Worm (Caenorhabditis elegans) whole organism, L2 larva: ENCODE measurements around the gene Y17G7B.8.

Experiments used
- C34F6.9 ChIP-seq: fragments of 150-350 bp; optimal IDR thresholded peaks from 2 replicates; lab custom pipeline; 2014; ENCODE audit warnings: missing biosample characterization, missing genetic modification characterization
- F13H6.1 ChIP-seq: sonication (generic microtip); optimal IDR thresholded peaks from 2 replicates; lab custom pipeline; 2016; ENCODE audit warnings: missing genetic modification characterization, missing compliant biosample characterization
- R02D3.7 ChIP-seq: fragments of 150-350 bp; optimal IDR thresholded peaks from 2 replicates; lab custom pipeline; 2014; ENCODE audit warnings: missing biosample characterization, missing genetic modification characterization
- Y55F3AM.14 ChIP-seq: fragments of 200-800 bp; sonication (Bioruptor generic); optimal IDR thresholded peaks from 2 replicates; lab custom pipeline; 2018; ENCODE audit warnings: mild to moderate bottlenecking, missing genetic modification characterization, missing compliant biosample characterization
- ZK546.5 ChIP-seq: sonication (generic microtip); optimal IDR thresholded peaks from 2 replicates; lab custom pipeline; 2017; ENCODE audit warnings: missing biosample characterization, missing genetic modification characterization
- alr-1 ChIP-seq: fragments of 150-350 bp; optimal IDR thresholded peaks from 2 replicates; lab custom pipeline; 2014; ENCODE audit warnings: missing biosample characterization, missing genetic modification characterization
- aly-2 ChIP-seq: fragments of 150-350 bp; optimal IDR thresholded peaks from 2 replicates; lab custom pipeline; 2014; ENCODE audit warnings: missing biosample characterization, missing genetic modification characterization
- ama-1 ChIP-seq: fragments of 150-350 bp; optimal IDR thresholded peaks from 2 replicates; lab custom pipeline; 2018; ENCODE audit warnings: inconsistent platforms
- blmp-1 ChIP-seq: sonication (generic microtip); optimal IDR thresholded peaks from 2 replicates; lab custom pipeline; 2017; ENCODE audit warnings: missing genetic modification characterization, mild to moderate bottlenecking, missing compliant biosample characterization, antibody characterized with exemption, moderate library complexity; ENCODE audit not compliant: insufficient read depth
- ceh-16 ChIP-seq: fragments of 150-350 bp; optimal IDR thresholded peaks from 2 replicates; lab custom pipeline; 2014; ENCODE audit warnings: missing biosample characterization, missing genetic modification characterization
- ceh-82 ChIP-seq: fragments of 150-350 bp; optimal IDR thresholded peaks from 2 replicates; lab custom pipeline; 2014; ENCODE audit warnings: missing biosample characterization, missing genetic modification characterization
- crh-2 ChIP-seq: sonication (generic microtip); optimal IDR thresholded peaks from 2 replicates; lab custom pipeline; 2017; ENCODE audit warnings: missing biosample characterization, missing genetic modification characterization
- dmd-4 ChIP-seq: sonication (generic microtip); optimal IDR thresholded peaks from 2 replicates; lab custom pipeline; 2017; ENCODE audit warnings: missing biosample characterization, missing genetic modification characterization
- egl-27 ChIP-seq: sonication (generic microtip); optimal IDR thresholded peaks from 3 replicates; lab custom pipeline; 2017; ENCODE audit warnings: missing biosample characterization, missing genetic modification reagents, missing genetic modification characterization
- elt-1 ChIP-seq: fragments of 150-350 bp; optimal IDR thresholded peaks from 2 replicates; lab custom pipeline; 2014; ENCODE audit warnings: missing biosample characterization, missing genetic modification characterization
- elt-3 ChIP-seq: sonication (generic microtip); optimal IDR thresholded peaks from 2 replicates; lab custom pipeline; 2017; ENCODE audit warnings: missing biosample characterization, missing genetic modification characterization
- fos-1 ChIP-seq: fragments of 150-350 bp; optimal IDR thresholded peaks from 2 replicates; lab custom pipeline; 2014; ENCODE audit warnings: missing biosample characterization, missing genetic modification characterization
- gmeb-1 ChIP-seq: fragments of 150-350 bp; optimal IDR thresholded peaks from 2 replicates; lab custom pipeline; 2014; ENCODE audit warnings: missing biosample characterization, missing genetic modification characterization
- lin-11 ChIP-seq: fragments of 150-350 bp; sonication (generic microtip); optimal IDR thresholded peaks from 2 replicates; lab custom pipeline; 2014; ENCODE audit warnings: missing biosample characterization, missing genetic modification characterization, inconsistent platforms, mixed read lengths
- lin-13 ChIP-seq: fragments of 150-350 bp; optimal IDR thresholded peaks from 2 replicates; lab custom pipeline; 2014; ENCODE audit warnings: missing biosample characterization, missing genetic modification reagents, missing genetic modification characterization
- lin-39 ChIP-seq: fragments of 150-350 bp; optimal IDR thresholded peaks from 2 replicates; lab custom pipeline; 2014; ENCODE audit warnings: missing biosample characterization, missing genetic modification reagents, missing genetic modification characterization
- lsy-2 ChIP-seq, 2 experiments: fragments of 150-350 bp in 1 of 2; sonication (generic microtip) in 1 of 2; optimal IDR thresholded peaks; 2 replicates each; lab custom pipeline; 2014 to 2017; ENCODE audit warnings: missing biosample characterization in 2 of 2, missing genetic modification characterization in 2 of 2
- mab-5 ChIP-seq: fragments of 150-350 bp; optimal IDR thresholded peaks from 2 replicates; lab custom pipeline; 2014; ENCODE audit warnings: missing biosample characterization, missing genetic modification characterization
- mbf-1 ChIP-seq: sonication (generic microtip); optimal IDR thresholded peaks from 2 replicates; lab custom pipeline; 2017; ENCODE audit warnings: missing biosample characterization, missing genetic modification characterization
- mdl-1 ChIP-seq, 2 experiments: fragments of 150-350 bp in 1 of 2; sonication (generic microtip) in 1 of 2; optimal IDR thresholded peaks; 2 replicates each; lab custom pipeline; 2017; ENCODE audit warnings: missing biosample characterization in 2 of 2, missing genetic modification characterization in 2 of 2
- nhr-10 ChIP-seq: sonication (generic microtip); optimal IDR thresholded peaks from 2 replicates; lab custom pipeline; 2017; ENCODE audit warnings: missing biosample characterization, missing genetic modification characterization
- nhr-11 ChIP-seq: fragments of 150-350 bp; optimal IDR thresholded peaks from 2 replicates; lab custom pipeline; 2014; ENCODE audit warnings: missing biosample characterization, missing genetic modification characterization
- nhr-12 ChIP-seq: fragments of 150-350 bp; optimal IDR thresholded peaks from 2 replicates; lab custom pipeline; 2014; ENCODE audit warnings: missing biosample characterization, missing genetic modification characterization
- nhr-129 ChIP-seq: fragments of 150-350 bp; optimal IDR thresholded peaks from 2 replicates; lab custom pipeline; 2014; ENCODE audit warnings: missing biosample characterization, missing genetic modification characterization
- nhr-21 ChIP-seq: fragments of 150-350 bp; optimal IDR thresholded peaks from 2 replicates; lab custom pipeline; 2014; ENCODE audit warnings: missing biosample characterization, missing genetic modification characterization
- nhr-23 ChIP-seq: fragments of 150-350 bp; optimal IDR thresholded peaks from 2 replicates; lab custom pipeline; 2014; ENCODE audit warnings: missing biosample characterization, missing genetic modification reagents, missing genetic modification characterization
- nhr-237 ChIP-seq: fragments of 150-350 bp; optimal IDR thresholded peaks from 2 replicates; lab custom pipeline; 2014; ENCODE audit warnings: missing biosample characterization, missing genetic modification characterization
- nhr-25 ChIP-seq: fragments of 150-350 bp; sonication (generic microtip); optimal IDR thresholded peaks from 3 replicates; lab custom pipeline; 2014; ENCODE audit warnings: missing biosample characterization, missing genetic modification characterization
- nhr-6 ChIP-seq: fragments of 150-350 bp; optimal IDR thresholded peaks from 2 replicates; lab custom pipeline; 2014; ENCODE audit warnings: missing biosample characterization, missing genetic modification characterization
- nhr-77 ChIP-seq: fragments of 150-350 bp; optimal IDR thresholded peaks from 2 replicates; lab custom pipeline; 2014; ENCODE audit warnings: missing biosample characterization, missing genetic modification characterization
- sem-4 ChIP-seq: fragments of 150-350 bp; optimal IDR thresholded peaks from 2 replicates; lab custom pipeline; 2014; ENCODE audit warnings: missing biosample characterization, missing genetic modification reagents, missing genetic modification characterization
- skn-1 ChIP-seq: sonication (generic microtip); optimal IDR thresholded peaks from 2 replicates; lab custom pipeline; 2017; ENCODE audit warnings: missing biosample characterization, missing genetic modification characterization
- sma-3 ChIP-seq: sonication (generic microtip); optimal IDR thresholded peaks from 2 replicates; lab custom pipeline; 2016; ENCODE audit warnings: missing genetic modification reagents, missing genetic modification characterization, missing compliant biosample characterization
- sma-9 ChIP-seq, 2 experiments: fragments of 150-350 bp in 1 of 2; sonication (generic microtip) in 1 of 2; optimal IDR thresholded peaks; 2 replicates each; lab custom pipeline; 2014 to 2016; ENCODE audit warnings: missing genetic modification characterization in 2 of 2, mild to moderate bottlenecking in 1 of 2, missing biosample characterization in 1 of 2, missing compliant biosample characterization in 1 of 2, missing genetic modification reagents in 1 of 2, moderate library complexity in 1 of 2
- snpc-4 ChIP-seq: fragments of 150-350 bp; optimal IDR thresholded peaks from 2 replicates; lab custom pipeline; 2014; ENCODE audit warnings: missing biosample characterization, missing genetic modification characterization
- unc-39 ChIP-seq: fragments of 150-350 bp; optimal IDR thresholded peaks from 2 replicates; lab custom pipeline; 2014; ENCODE audit warnings: missing biosample characterization, missing genetic modification characterization
- unc-55 ChIP-seq: fragments of 150-350 bp; sonication (generic microtip); optimal IDR thresholded peaks from 3 replicates; lab custom pipeline; 2014; ENCODE audit warnings: missing biosample characterization, missing genetic modification reagents, missing genetic modification characterization
- unc-62 ChIP-seq: fragments of 150-350 bp; optimal IDR thresholded peaks from 2 replicates; lab custom pipeline; 2014; ENCODE audit warnings: missing biosample characterization, missing genetic modification reagents, missing genetic modification characterization
- zag-1 ChIP-seq: fragments of 150-350 bp; optimal IDR thresholded peaks from 2 replicates; lab custom pipeline; 2014; ENCODE audit warnings: missing biosample characterization, missing genetic modification characterization
- ztf-1 ChIP-seq: fragments of 200-800 bp; sonication (Bioruptor generic); conservative IDR thresholded peaks from 2 replicates; pipeline ENCODE4 v1.3.6; 2022; ENCODE audit warnings: missing genetic modification characterization, missing compliant biosample characterization
- ztf-11 ChIP-seq: sonication (generic microtip); optimal IDR thresholded peaks from 2 replicates; lab custom pipeline; 2017; ENCODE audit warnings: missing biosample characterization, missing genetic modification characterization

Y17G7B.8 gene

DNA sequence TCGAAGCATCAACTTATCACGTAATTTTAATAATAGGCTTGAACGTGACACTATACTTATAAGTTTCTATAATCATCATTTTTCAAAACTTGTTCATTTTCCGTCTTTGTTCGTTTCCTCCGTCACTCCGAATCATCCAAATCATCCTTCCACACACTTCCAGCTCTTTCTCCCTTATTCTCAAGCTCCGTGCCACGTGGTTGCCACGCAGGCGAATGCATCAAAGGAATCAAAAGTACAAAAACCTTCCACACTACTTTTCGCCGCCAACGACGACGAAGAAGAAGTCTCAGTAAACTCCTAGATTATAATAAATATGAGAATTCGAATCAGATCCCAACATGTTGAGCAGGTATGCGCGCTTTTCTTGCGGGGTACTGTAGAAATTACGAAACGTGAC lies 26.6 kb upstream of the Y17G7B.8 start:
- no peak for TF ChIP-seq aly-2 (tag; lab: Kevin White, UChicago)
- no peak for TF ChIP-seq mbf-1 (tag; lab: Kevin White, UChicago)
- no peak for TF ChIP-seq ceh-82 (tag; lab: Kevin White, UChicago)
- TF ChIP-seq Y55F3AM.14 (GFP tag; lab: Kevin White, UChicago), result no peak
- TF ChIP-seq mab-5 (tag; lab: Kevin White, UChicago), result no peak
- peak; percentile 76 for TF ChIP-seq ama-1 (lab: Kevin White, UChicago)

DNA sequence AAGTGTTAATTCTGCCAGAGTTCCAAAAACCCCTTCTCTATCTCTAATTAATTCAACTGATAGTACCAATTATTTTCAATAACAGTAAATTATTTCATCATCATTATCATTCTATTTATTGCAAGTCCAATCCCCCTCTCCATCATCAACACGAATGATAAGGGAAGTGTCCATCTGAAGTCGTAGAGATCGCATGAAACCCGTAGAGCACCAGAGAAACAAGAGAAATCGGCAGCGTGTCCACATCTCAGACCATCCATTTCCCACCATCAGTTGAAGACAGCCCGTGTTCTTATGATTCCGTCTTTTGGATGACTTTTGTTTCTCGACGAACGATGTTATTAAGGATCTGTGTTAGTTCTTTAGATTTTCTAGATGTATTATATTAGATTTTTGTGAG lies 25.9 kb upstream of the Y17G7B.8 start:
- TF ChIP-seq mdl-1 (tag; optimal IDR thresholded peaks at IDR 0.05; lab: Kevin White, UChicago) (peak in 1 of 2 experiments; percentile 12), crh-2 (tag; lab: Kevin White, UChicago) (no peak), skn-1 (tag; lab: Kevin White, UChicago) (no peak), nhr-237 (no peak), unc-55 (GFP tag; lab: Kevin White, UChicago) (no peak), lin-39 (tag; lab: Kevin White, UChicago) (no peak), ztf-1 (no peak), ceh-16 (tag; lab: Kevin White, UChicago) (no peak), egl-27 (tag; lab: Kevin White, UChicago) (no peak), lin-13 (GFP tag; lab: Kevin White, UChicago) (no peak), F13H6.1 (tag; lab: Kevin White, UChicago) (no peak), sma-3 (peak; percentile 8), fos-1 (tag; lab: Kevin White, UChicago) (no peak), R02D3.7 (no peak), snpc-4 (no peak), C34F6.9 (tag; lab: Kevin White, UChicago) (no peak), ztf-11 (tag; lab: Kevin White, UChicago) (no peak), nhr-129 (peak; percentile 49), sma-9 (GFP tag; optimal IDR thresholded peaks at IDR 0.05; lab: Kevin White, UChicago) (peak; percentile 8), sma-9 (tag; optimal IDR thresholded peaks at IDR 0.05; lab: Kevin White, UChicago) (no peak), blmp-1 (tag; lab: Kevin White, UChicago) (no peak), lin-11 (tag; lab: Kevin White, UChicago) (no peak), zag-1 (tag; lab: Kevin White, UChicago) (no peak), unc-62 (GFP tag; lab: Kevin White, UChicago) (no peak), ceh-82 (tag; lab: Kevin White, UChicago) (no peak), nhr-10 (tag; lab: Kevin White, UChicago) (no peak), nhr-11 (tag; lab: Kevin White, UChicago) (no peak), gmeb-1 (tag; lab: Kevin White, UChicago) (no peak), sem-4 (tag; lab: Kevin White, UChicago) (no peak), nhr-23 (tag; lab: Kevin White, UChicago) (no peak), mbf-1 (tag; lab: Kevin White, UChicago) (no peak), nhr-21 (tag; lab: Kevin White, UChicago) (peak; percentile 70), nhr-12 (tag; lab: Kevin White, UChicago) (no peak), dmd-4 (tag; lab: Kevin White, UChicago) (no peak), nhr-25 (tag; lab: Kevin White, UChicago) (peak; percentile 15), lsy-2 (tag; optimal IDR thresholded peaks at IDR 0.05; lab: Kevin White, UChicago) (no peak), nhr-77 (tag; lab: Kevin White, UChicago) (no peak), ZK546.5 (no peak), unc-39 (no peak), Y55F3AM.14 (GFP tag; lab: Kevin White, UChicago) (no peak), elt-3 (tag; lab: Kevin White, UChicago) (no peak), ama-1 (lab: Kevin White, UChicago) (peak; percentile 45), alr-1 (tag; lab: Kevin White, UChicago) (no peak), aly-2 (tag; lab: Kevin White, UChicago) (no peak), mab-5 (tag; lab: Kevin White, UChicago) (no peak), elt-1 (no peak), nhr-6 (tag; lab: Kevin White, UChicago) (no peak)
